Fruit fly (Drosophila melanogaster) whole organism, embryonic: ENCODE results near the gene Chro.

Source experiments
- B-H1 ChIP-seq: fragments of 200-800 bp; sonication (Bioruptor generic); IDR thresholded peaks from 3 replicates; pipeline ENCODE4 v1.3.6; 2022; ENCODE audit warnings: missing biosample characterization, missing genetic modification characterization
- CG11456 ChIP-seq: fragments of 200-800 bp; sonication (Bioruptor generic); IDR thresholded peaks from 3 replicates; pipeline ENCODE4 v1.3.6; 2022; ENCODE audit warnings: missing biosample characterization, missing genetic modification characterization
- CG12071 ChIP-seq: fragments of 200-800 bp; sonication (Bioruptor generic); optimal IDR thresholded peaks from 3 replicates; lab custom pipeline; 2018; ENCODE audit warnings: missing biosample characterization, mild to moderate bottlenecking, missing genetic modification characterization
- CG12659 ChIP-seq: fragments of 200-800 bp; sonication (Bioruptor generic); optimal IDR thresholded peaks from 3 replicates; lab custom pipeline; 2017; ENCODE audit warnings: mild to moderate bottlenecking, missing biosample characterization, missing genetic modification reagents, missing genetic modification characterization
- CG13287 ChIP-seq: fragments of 200-800 bp; sonication (Bioruptor generic); IDR thresholded peaks from 2 replicates; pipeline ENCODE4 v1.3.6; 2022; ENCODE audit warnings: missing biosample characterization, missing genetic modification characterization; ENCODE audit not compliant: partially characterized antibody
- CG14965 ChIP-seq: fragments of 200-800 bp; sonication (Bioruptor generic); optimal IDR thresholded peaks from 2 replicates; lab custom pipeline; 2016; ENCODE audit warnings: missing biosample characterization, missing genetic modification characterization, borderline replicate concordance
- CG15696 ChIP-seq: fragments of 200-800 bp; sonication (Bioruptor generic); optimal IDR thresholded peaks from 2 replicates; lab custom pipeline; 2019; ENCODE audit warnings: missing biosample characterization, mild to moderate bottlenecking, missing genetic modification characterization, moderate library complexity
- CG16815 ChIP-seq: fragments of 200-800 bp; sonication (Bioruptor generic); optimal IDR thresholded peaks from 3 replicates; lab custom pipeline; 2017; ENCODE audit warnings: missing biosample characterization, mild to moderate bottlenecking, missing genetic modification characterization
- CG16863 ChIP-seq: fragments of 200-800 bp; sonication (Bioruptor generic); optimal IDR thresholded peaks from 3 replicates; lab custom pipeline; 2016; ENCODE audit warnings: missing biosample characterization, missing genetic modification characterization
- CG17385 ChIP-seq: fragments of 200-800 bp; sonication (Bioruptor generic); optimal IDR thresholded peaks from 3 replicates; lab custom pipeline; 2018; ENCODE audit warnings: missing biosample characterization, mild to moderate bottlenecking, missing genetic modification characterization
- CG2116 ChIP-seq: fragments of 200-800 bp; sonication (Bioruptor generic); optimal IDR thresholded peaks from 3 replicates; lab custom pipeline; 2018; ENCODE audit warnings: missing biosample characterization, mild to moderate bottlenecking, missing genetic modification characterization
- CG2199 ChIP-seq: fragments of 200-800 bp; sonication (Bioruptor generic); IDR thresholded peaks from 3 replicates; pipeline ENCODE4 v1.3.6; 2022; ENCODE audit warnings: missing biosample characterization, missing genetic modification characterization
- CG31365 ChIP-seq: fragments of 200-800 bp; sonication (Bioruptor generic); optimal IDR thresholded peaks from 2 replicates; lab custom pipeline; 2018; ENCODE audit warnings: missing biosample characterization, mild to moderate bottlenecking, missing genetic modification characterization
- CG3407 ChIP-seq: fragments of 200-800 bp; sonication (Bioruptor generic); optimal IDR thresholded peaks from 2 replicates; lab custom pipeline; 2018; ENCODE audit warnings: missing biosample characterization, mild to moderate bottlenecking, missing genetic modification characterization
- CG4707 ChIP-seq: fragments of 200-800 bp; sonication (Bioruptor generic); optimal IDR thresholded peaks from 2 replicates; lab custom pipeline; 2018; ENCODE audit warnings: missing biosample characterization, mild to moderate bottlenecking, missing genetic modification characterization, moderate library complexity
- CG4820 ChIP-seq: fragments of 200-800 bp; sonication (Bioruptor generic); optimal IDR thresholded peaks from 3 replicates; lab custom pipeline; 2016; ENCODE audit warnings: missing biosample characterization, missing genetic modification characterization
- CG9437 ChIP-seq: fragments of 200-800 bp; sonication (Bioruptor generic); optimal IDR thresholded peaks from 2 replicates; lab custom pipeline; 2018; ENCODE audit warnings: missing biosample characterization, mild to moderate bottlenecking, missing genetic modification characterization
- CG9932 ChIP-seq: fragments of 200-800 bp; sonication (Bioruptor generic); IDR thresholded peaks from 2 replicates; pipeline ENCODE4 v1.3.6; 2022; ENCODE audit warnings: missing biosample characterization, missing genetic modification characterization
- CHES-1-like ChIP-seq: fragments of 200-800 bp; sonication (Bioruptor generic); optimal IDR thresholded peaks from 2 replicates; lab custom pipeline; 2016; ENCODE audit warnings: missing biosample characterization, missing genetic modification characterization
- Dbx ChIP-seq: fragments of 200-800 bp; sonication (Bioruptor generic); IDR thresholded peaks from 3 replicates; pipeline ENCODE4 v1.3.6; 2022; ENCODE audit warnings: missing biosample characterization, missing genetic modification characterization
- Drgx ChIP-seq: fragments of 200-800 bp; sonication (Bioruptor generic); IDR thresholded peaks from 2 replicates; pipeline ENCODE4 v1.3.6; 2022; ENCODE audit warnings: missing biosample characterization, missing genetic modification characterization
- Ets65A ChIP-seq: fragments of 200-800 bp; sonication (Bioruptor generic); peaks from one replicate; lab custom pipeline; 2016; ENCODE audit warnings: missing biosample characterization, missing genetic modification characterization
- GATAe ChIP-seq: fragments of 200-800 bp; sonication (Bioruptor generic); conservative IDR thresholded peaks from 2 replicates; pipeline ENCODE4 v1.3.6; 2022; ENCODE audit warnings: missing biosample characterization, missing genetic modification characterization
- HHEX ChIP-seq: fragments of 200-800 bp; sonication (Bioruptor generic); optimal IDR thresholded peaks from 3 replicates; lab custom pipeline; 2017; ENCODE audit warnings: missing biosample characterization, mild to moderate bottlenecking, missing genetic modification characterization, missing genetic modification reagents
- Hr39 ChIP-seq: fragments of >200 bp; optimal IDR thresholded peaks from 2 replicates; lab custom pipeline; 2017
- Lhr ChIP-seq: fragments of 200-800 bp; sonication (Bioruptor generic); optimal IDR thresholded peaks from 3 replicates; lab custom pipeline; 2017; ENCODE audit warnings: mild to moderate bottlenecking, missing biosample characterization, missing genetic modification reagents, missing genetic modification characterization
- Mad ChIP-seq: fragments of 200-800 bp; sonication (Bioruptor generic); optimal IDR thresholded peaks from 2 replicates; lab custom pipeline; 2016; ENCODE audit warnings: missing biosample characterization, missing genetic modification characterization
- Sin3A ChIP-seq: fragments of >200 bp; optimal IDR thresholded peaks from 2 replicates; lab custom pipeline; 2018
- Stat92E ChIP-seq, 3 experiments: fragments of >200 bp in 2 of 3; fragments of 200-800 bp in 1 of 3; sonication (Bioruptor generic) in 1 of 3; optimal IDR thresholded peaks; 2 replicates each; lab custom pipeline; 2017 to 2019; ENCODE audit warnings: missing biosample characterization in 3 of 3, missing genetic modification characterization in 3 of 3, mild to moderate bottlenecking in 1 of 3, moderate library complexity in 1 of 3
- Trl ChIP-seq, 3 experiments: fragments of >200 bp in 2 of 3; fragments of 200-800 bp in 1 of 3; sonication (Bioruptor generic) in 1 of 3; optimal IDR thresholded peaks; 2 replicates in 1 of 3; 3 replicates in 2 of 3; lab custom pipeline; 2016 to 2017; ENCODE audit warnings: missing biosample characterization in 1 of 3, missing genetic modification characterization in 1 of 3
- Usf ChIP-seq: fragments of 200-800 bp; sonication (Bioruptor generic); optimal IDR thresholded peaks from 2 replicates; lab custom pipeline; 2017; ENCODE audit warnings: missing genotype, missing biosample characterization, missing genetic modification characterization
- az2 ChIP-seq: fragments of 200-800 bp; sonication (Bioruptor generic); optimal IDR thresholded peaks from 3 replicates; lab custom pipeline; 2016; ENCODE audit warnings: missing biosample characterization, missing genetic modification characterization
- bowl ChIP-seq: fragments of 200-800 bp; sonication (Bioruptor generic); IDR thresholded peaks from 2 replicates; pipeline ENCODE4 v1.3.6; 2022; ENCODE audit warnings: missing biosample characterization, missing genetic modification characterization
- disco-r ChIP-seq: fragments of 200-800 bp; sonication (Bioruptor generic); optimal IDR thresholded peaks from 2 replicates; lab custom pipeline; 2016; ENCODE audit warnings: missing biosample characterization, missing genetic modification characterization
- eve ChIP-seq, 2 experiments: fragments of >200 bp; optimal IDR thresholded peaks; 2 replicates each; lab custom pipeline; 2017; ENCODE audit warnings: missing biosample characterization in 2 of 2, missing genetic modification characterization in 2 of 2
- grau ChIP-seq: fragments of 200-800 bp; optimal IDR thresholded peaks from 3 replicates; lab custom pipeline; 2019; ENCODE audit warnings: missing biosample characterization, mild to moderate bottlenecking, missing genetic modification characterization, moderate library complexity
- gro ChIP-seq: fragments of 200-800 bp; sonication (Bioruptor generic); optimal IDR thresholded peaks from 2 replicates; lab custom pipeline; 2016; ENCODE audit warnings: missing biosample characterization, missing genetic modification characterization
- kay ChIP-seq: fragments of 200-800 bp; sonication (Bioruptor generic); optimal IDR thresholded peaks from 2 replicates; lab custom pipeline; 2016; ENCODE audit warnings: missing biosample characterization, missing genetic modification characterization
- kni ChIP-seq: fragments of 200-800 bp; sonication (Bioruptor generic); optimal IDR thresholded peaks from 3 replicates; lab custom pipeline; 2017; ENCODE audit warnings: mild to moderate bottlenecking, missing biosample characterization, missing genetic modification reagents, missing genetic modification characterization
- mam ChIP-seq: fragments of 200-800 bp; sonication (Bioruptor generic); optimal IDR thresholded peaks from 3 replicates; lab custom pipeline; 2016; ENCODE audit warnings: missing biosample characterization, missing genetic modification characterization
- mirr ChIP-seq: fragments of 200-800 bp; sonication (Bioruptor generic); optimal IDR thresholded peaks from 3 replicates; lab custom pipeline; 2018; ENCODE audit warnings: missing biosample characterization, mild to moderate bottlenecking, missing genetic modification characterization
- nmo ChIP-seq: fragments of 200-800 bp; sonication (Bioruptor generic); optimal IDR thresholded peaks from 2 replicates; lab custom pipeline; 2018; ENCODE audit warnings: missing biosample characterization, mild to moderate bottlenecking, missing genetic modification characterization, moderate library complexity
- otp ChIP-seq: fragments of 200-800 bp; sonication (Bioruptor generic); IDR thresholded peaks from 3 replicates; pipeline ENCODE4, ENCODE4 v1.3.6; 2022; ENCODE audit warnings: missing biosample characterization, missing genetic modification characterization
- sc ChIP-seq, 3 experiments: fragments of >200 bp in 2 of 3; fragments of 200-800 bp in 1 of 3; sonication (Bioruptor generic) in 1 of 3; optimal IDR thresholded peaks; 2 replicates in 2 of 3; 3 replicates in 1 of 3; lab custom pipeline; 2017; ENCODE audit warnings: mild to moderate bottlenecking in 1 of 3, missing biosample characterization in 1 of 3, missing genetic modification characterization in 1 of 3, missing genetic modification reagents in 1 of 3
- sd ChIP-seq: fragments of 200-800 bp; sonication (Bioruptor generic); optimal IDR thresholded peaks from 3 replicates; lab custom pipeline; 2018; ENCODE audit warnings: missing biosample characterization, mild to moderate bottlenecking, missing genetic modification characterization, moderate library complexity
- sisA ChIP-seq: fragments of 200-800 bp; sonication (Bioruptor generic); IDR thresholded peaks from 2 replicates; pipeline ENCODE4 v1.3.6; 2022; ENCODE audit warnings: missing biosample characterization, missing genetic modification characterization
- so ChIP-seq: fragments of 200-800 bp; sonication (Bioruptor generic); IDR thresholded peaks from 3 replicates; pipeline ENCODE4 v1.3.6; 2022; ENCODE audit warnings: missing biosample characterization, missing genetic modification characterization
- sr ChIP-seq: fragments of 200-800 bp; sonication (Bioruptor generic); IDR thresholded peaks from 3 replicates; pipeline ENCODE4 v1.3.6; 2022; ENCODE audit warnings: missing biosample characterization, missing genetic modification characterization
- tna ChIP-seq: fragments of 200-800 bp; sonication (Bioruptor generic); IDR thresholded peaks from 2 replicates; pipeline ENCODE4 v1.3.6; 2022; ENCODE audit warnings: missing biosample characterization, missing genetic modification characterization; ENCODE audit not compliant: partially characterized antibody
- vnd ChIP-seq: fragments of 200-800 bp; sonication (Bioruptor generic); IDR thresholded peaks from 3 replicates; pipeline ENCODE4 v1.3.6; 2022; ENCODE audit warnings: missing biosample characterization, missing genetic modification characterization; ENCODE audit not compliant: partially characterized antibody
- wdn ChIP-seq: fragments of 200-800 bp; sonication (Bioruptor generic); IDR thresholded peaks from 2 replicates; pipeline ENCODE4 v1.3.6; 2022; ENCODE audit warnings: missing biosample characterization, missing genetic modification characterization

Chro gene

dm6 chr3L:22868070-22868469 is 10.7 kb downstream of the Chro start, which contains the start of gene EMC4 (continued):
- TF ChIP-seq CG9437 (peak; percentile 33), sisA (GFP tag; lab: Robert Waterston, UW) (no peak), CG14965 (no peak), CG16815 (GFP tag; lab: Kevin White, UChicago) (no peak), disco-r (GFP tag; lab: Kevin White, UChicago) (no peak), kay (GFP tag; lab: Kevin White, UChicago) (peak; percentile 44), CG31365 (no peak), so (GFP tag; lab: Robert Waterston, UW) (no peak), mam (GFP tag; lab: Kevin White, UChicago) (peak; percentile 70), CG17385 (GFP tag; lab: Kevin White, UChicago) (peak; percentile 47), kni (GFP tag; lab: Kevin White, UChicago) (no peak), Sin3A (lab: Kevin White, UChicago) (peak; percentile 30), CG2199 (GFP tag; lab: Robert Waterston, UW) (peak; percentile 70; the same call in 1 of the 3 replicates), CG2116 (GFP tag; lab: Kevin White, UChicago) (peak; percentile 93), eve (GFP tag; optimal IDR thresholded peaks at IDR 0.05; lab: Kevin White, UChicago) (no peak), Lhr (GFP tag; lab: Kevin White, UChicago) (peak; percentile 17), Trl (optimal IDR thresholded peaks at IDR 0.05; lab: Kevin White, UChicago) (no peak), Trl (GFP tag; optimal IDR thresholded peaks at IDR 0.05; lab: Kevin White, UChicago) (peak; percentile 42), bowl (GFP tag; lab: Robert Waterston, UW) (no peak), Stat92E (GFP tag; optimal IDR thresholded peaks at IDR 0.05; lab: Kevin White, UChicago) (peak in 1 of 3 experiments; percentile 1), CG9932 (GFP tag; lab: Robert Waterston, UW) (peak; percentile 73), vnd (GFP tag; lab: Robert Waterston, UW) (no peak), Mad (peak; percentile 43), CG11456 (GFP tag; lab: Robert Waterston, UW) (peak; percentile 36; the same call in 2 of the 3 replicates), Hr39 (lab: Kevin White, UChicago) (no peak), HHEX (GFP tag; lab: Kevin White, UChicago) (peak; percentile 7), CHES-1-like (GFP tag; lab: Kevin White, UChicago) (peak; percentile 27), CG13287 (GFP tag; lab: Robert Waterston, UW) (peak; percentile 80), az2 (peak; percentile 15), CG4707 (GFP tag; lab: Kevin White, UChicago) (no peak), Drgx (GFP tag; lab: Robert Waterston, UW) (no peak), sd (tag; lab: Kevin White, UChicago) (no peak), sc (optimal IDR thresholded peaks at IDR 0.05; lab: Kevin White, UChicago) (no peak), sc (GFP tag; optimal IDR thresholded peaks at IDR 0.05; lab: Kevin White, UChicago) (no peak), CG15696 (no peak), otp (GFP tag; lab: Robert Waterston, UW) (no peak), wdn (GFP tag; lab: Robert Waterston, UW) (no peak), Dbx (peak; percentile 71; the same call in 2 of the 3 replicates), CG12659 (GFP tag; lab: Kevin White, UChicago) (peak; percentile 60), sr (no peak), CG12071 (no peak), CG4820 (no peak), GATAe (no peak), mirr (GFP tag; lab: Kevin White, UChicago) (no peak), Ets65A (GFP tag; lab: Kevin White, UChicago) (peak; percentile 93), nmo (GFP tag; lab: Kevin White, UChicago) (peak; percentile 35), B-H1 (GFP tag; lab: Robert Waterston, UW) (no peak), Usf (no peak), CG16863 (GFP tag; lab: Kevin White, UChicago) (peak; percentile 35), gro (GFP tag; lab: Kevin White, UChicago) (peak; percentile 76), CG3407 (GFP tag; lab: Kevin White, UChicago) (no peak), grau (tag; lab: Kevin White, UChicago) (peak; percentile 43), tna (GFP tag; lab: Robert Waterston, UW) (peak; percentile 50; the same call in 1 of the 2 replicates)
